Fruit fly (Drosophila melanogaster) whole organism: Measurements from ENCODE around the gene DNaseII.

Source experiments
- CG8478 ChIP-seq: fragments of >200 bp; optimal IDR thresholded peaks from 2 replicates; lab custom pipeline; 2018; ENCODE audit warnings: inconsistent platforms
- Dll ChIP-seq: fragments of >200 bp; optimal IDR thresholded peaks from 2 replicates; lab custom pipeline; 2017
- EcR ChIP-seq, 2 experiments: fragments of >200 bp; optimal IDR thresholded peaks; 2 replicates each; lab custom pipeline; 2017; ENCODE audit warnings: missing biosample characterization in 2 of 2, missing genetic modification characterization in 2 of 2, missing genetic modification reagents in 2 of 2
- pan ChIP-seq: fragments of >200 bp; optimal IDR thresholded peaks from 2 replicates; lab custom pipeline; 2017
- psq ChIP-seq: fragments of >200 bp; optimal IDR thresholded peaks from 2 replicates; lab custom pipeline; 2017
- usp ChIP-seq: fragments of >200 bp; optimal IDR thresholded peaks from 2 replicates; lab custom pipeline; 2017; ENCODE audit warnings: missing biosample characterization, missing genetic modification characterization, mixed read lengths

Gene DNaseII

dm6 chr3R:18018828-18019461, at the start of gene DNaseII:
TSS of gene DNaseII (plus strand) at chr3R:18019375.
- no peak for TF ChIP-seq usp (GFP tag; lab: Kevin White, UChicago)
- no peak for TF ChIP-seq EcR (GFP tag; optimal IDR thresholded peaks at IDR 0.05; lab: Kevin White, UChicago)
- no peak for TF ChIP-seq pan
- no peak for TF ChIP-seq Dll (lab: Kevin White, UChicago)
- no peak for TF ChIP-seq CG8478
- no peak for TF ChIP-seq psq (lab: Kevin White, UChicago)

dm6 chr3R:17970842-17971241, 48.3 kb upstream of the DNaseII start:
- TF ChIP-seq CG8478: no peak
- no peak for TF ChIP-seq psq (lab: Kevin White, UChicago)
- no peak for TF ChIP-seq EcR (GFP tag; optimal IDR thresholded peaks at IDR 0.05; lab: Kevin White, UChicago)
- no peak for TF ChIP-seq pan
- no peak for TF ChIP-seq Dll (lab: Kevin White, UChicago)
- TF ChIP-seq usp (GFP tag; lab: Kevin White, UChicago): no peak

dm6 chr3R:18004698-18005097, 14.5 kb upstream of the DNaseII start:
- no peak for TF ChIP-seq EcR (GFP tag; optimal IDR thresholded peaks at IDR 0.05; lab: Kevin White, UChicago)
- TF ChIP-seq usp (GFP tag; lab: Kevin White, UChicago): no peak

- TF ChIP-seq psq (lab: Kevin White, UChicago): no peak
- no peak for TF ChIP-seq Dll (lab: Kevin White, UChicago)
- no peak for TF ChIP-seq EcR (GFP tag; optimal IDR thresholded peaks at IDR 0.05; lab: Kevin White, UChicago)
- TF ChIP-seq pan: no peak
- TF ChIP-seq usp (GFP tag; lab: Kevin White, UChicago): no peak
- TF ChIP-seq CG8478: no peak
These were observed 12.7 kb upstream of the DNaseII start for dm6 chr3R:18006483-18006882.

- TF ChIP-seq psq (lab: Kevin White, UChicago) (no peak), Dll (lab: Kevin White, UChicago) (no peak), usp (GFP tag; lab: Kevin White, UChicago) (no peak), CG8478 (no peak), EcR (GFP tag; optimal IDR thresholded peaks at IDR 0.05; lab: Kevin White, UChicago) (no peak), pan (no peak)
These were observed 6.0 kb upstream of the DNaseII start for dm6 chr3R:18013149-18013548.

- TF ChIP-seq Dll (lab: Kevin White, UChicago): no peak
- TF ChIP-seq EcR (GFP tag; optimal IDR thresholded peaks at IDR 0.05; lab: Kevin White, UChicago): no peak
- TF ChIP-seq pan: no peak
- no peak for TF ChIP-seq CG8478
- TF ChIP-seq usp (GFP tag; lab: Kevin White, UChicago): no peak
- TF ChIP-seq psq (lab: Kevin White, UChicago): no peak
These were observed 3.3 kb upstream of the DNaseII start for dm6 chr3R:18015705-18016397.

dm6 chr3R:18021261-18021679, 2.1 kb downstream of the DNaseII start, which contains the start of gene CG7785:
TSS of gene CG7785 (plus strand) at chr3R:18021600.
- TF ChIP-seq usp (GFP tag; lab: Kevin White, UChicago) (no peak), CG8478 (no peak), Dll (lab: Kevin White, UChicago) (no peak), EcR (GFP tag; optimal IDR thresholded peaks at IDR 0.05; lab: Kevin White, UChicago) (no peak), psq (lab: Kevin White, UChicago) (no peak), pan (no peak)

dm6 chr3R:18023407-18023806, 4.2 kb downstream of the DNaseII start, which contains the start of gene CG7794:
TSS of gene CG7794 (plus strand) at chr3R:18023707.
- TF ChIP-seq pan (no peak), Dll (lab: Kevin White, UChicago) (no peak), EcR (GFP tag; optimal IDR thresholded peaks at IDR 0.05; lab: Kevin White, UChicago) (no peak), usp (GFP tag; lab: Kevin White, UChicago) (no peak), psq (lab: Kevin White, UChicago) (no peak), CG8478 (no peak)

dm6 chr3R:18026536-18026935, 7.4 kb downstream of the DNaseII start:
- TF ChIP-seq pan: no peak
- TF ChIP-seq Dll (lab: Kevin White, UChicago): no peak
- TF ChIP-seq usp (GFP tag; lab: Kevin White, UChicago): no peak
- no peak for TF ChIP-seq psq (lab: Kevin White, UChicago)
- no peak for TF ChIP-seq CG8478
- TF ChIP-seq EcR (GFP tag; optimal IDR thresholded peaks at IDR 0.05; lab: Kevin White, UChicago): no peak

- TF ChIP-seq usp (GFP tag; lab: Kevin White, UChicago) (no peak), psq (lab: Kevin White, UChicago) (no peak)
These were observed 8.1 kb downstream of the DNaseII start for dm6 chr3R:18027307-18027706.

- no peak for TF ChIP-seq pan
- TF ChIP-seq psq (lab: Kevin White, UChicago): no peak
- TF ChIP-seq Dll (lab: Kevin White, UChicago): no peak
These were observed 8.6 kb downstream of the DNaseII start for dm6 chr3R:18027789-18028188.

- TF ChIP-seq EcR (GFP tag; optimal IDR thresholded peaks at IDR 0.05; lab: Kevin White, UChicago) (no peak), usp (GFP tag; lab: Kevin White, UChicago) (no peak), pan (no peak)
These were observed 9.9 kb downstream of the DNaseII start for dm6 chr3R:18029105-18029504.
